Worm (Caenorhabditis elegans): Measurements from ENCODE around the gene ZK616.3.

DNA sequence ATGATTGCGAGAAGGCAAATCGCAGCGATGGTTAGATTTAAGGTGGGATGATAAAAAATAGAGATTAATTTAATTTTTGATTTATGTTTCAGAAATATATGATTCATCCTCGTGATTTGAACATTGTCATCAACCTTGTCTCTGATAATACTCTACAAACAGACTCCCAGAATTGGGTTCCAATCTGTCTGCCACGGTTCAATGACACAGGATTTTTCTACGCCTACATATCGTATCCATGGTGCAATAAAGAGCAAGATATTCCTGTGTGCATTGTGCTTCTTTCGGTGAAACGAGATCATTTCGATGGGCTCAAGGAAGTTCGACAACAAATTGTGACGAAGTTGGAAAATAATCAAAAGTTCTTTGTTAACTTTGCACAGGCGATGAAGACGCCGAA lies 29.0 kb upstream of the ZK616.3 start:
- TF ChIP-seq ctbp-1 (GFP tag; IDR thresholded peaks at IDR 0.05) = no peak
- no peak for TF ChIP-seq lsy-2 (tag; optimal IDR thresholded peaks at IDR 0.05)
- no peak for TF ChIP-seq ceh-82 (tag; optimal IDR thresholded peaks at IDR 0.05)
- no peak for TF ChIP-seq nhr-48 (tag; optimal IDR thresholded peaks at IDR 0.05)
- no peak for TF ChIP-seq snpc-1.2 (GFP tag; IDR thresholded peaks at IDR 0.05)
- TF ChIP-seq ces-1 (GFP tag; optimal IDR thresholded peaks at IDR 0.05) = no peak
- no peak for TF ChIP-seq D1046.2 (GFP tag; IDR thresholded peaks at IDR 0.05)
- no peak for TF ChIP-seq unc-39 (tag; optimal IDR thresholded peaks at IDR 0.05)
- TF ChIP-seq mxl-2 (GFP tag; conservative IDR thresholded peaks at IDR 0.05) = no peak

All from whole organism, L4 larva.